1 fruit fly cellular context compared by ENCODE assay signal in the genomic region with DNA sequence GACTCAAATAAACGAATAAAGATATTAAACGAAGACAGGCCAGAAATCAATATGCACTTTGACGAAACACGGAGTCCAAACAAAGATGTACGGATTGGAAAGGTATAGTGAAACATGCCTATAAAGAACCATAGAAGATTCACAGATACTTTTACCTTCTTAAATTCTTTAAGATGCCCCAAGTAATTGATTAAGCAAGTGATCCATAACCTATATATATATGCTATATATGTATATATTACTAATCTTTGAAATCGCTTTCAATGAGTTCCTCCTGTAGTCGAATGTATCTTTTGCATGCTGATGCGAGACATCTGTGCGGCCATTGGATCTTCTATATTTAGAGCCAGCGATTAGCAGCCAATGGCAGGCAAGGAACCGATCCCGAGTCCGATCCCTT.
TF ChIP-seq lines count a peak whose summit lies in the region.

A gene (plus strand): TSS at position 43 of the 400 bp plus-strand sequence.

TF ChIP-seq in whole organism, embryonic, 481 proteins besides CTCF, POLR2A, EP300 and RAD21 (continued from another document and continues in another):
- TF ChIP-seq CHES-1-like (GFP tag; optimal IDR thresholded peaks at IDR 0.05; lab: Kevin White, UChicago) (no peak), ara (GFP tag; IDR thresholded peaks at IDR 0.05; lab: Robert Waterston, UW) (peak; percentile 88), kni (GFP tag; optimal IDR thresholded peaks at IDR 0.05; lab: Kevin White, UChicago) (no peak), NFAT (GFP tag; IDR thresholded peaks at IDR 0.05; lab: Robert Waterston, UW) (no peak), mirr (GFP tag; optimal IDR thresholded peaks at IDR 0.05; lab: Kevin White, UChicago) (no peak), sd (tag; optimal IDR thresholded peaks at IDR 0.05; lab: Kevin White, UChicago) (no peak), rib (GFP tag; IDR thresholded peaks at IDR 0.05; lab: Robert Waterston, UW) (no peak), CG17802 (tag; optimal IDR thresholded peaks at IDR 0.05; lab: Kevin White, UChicago) (no peak), CG31388 (GFP tag; optimal IDR thresholded peaks at IDR 0.05; lab: Kevin White, UChicago) (no peak), CG5180 (GFP tag; optimal IDR thresholded peaks at IDR 0.05; lab: Kevin White, UChicago) (peak; percentile 26), seq (GFP tag; IDR thresholded peaks at IDR 0.05; lab: Robert Waterston, UW) (no peak), mld (GFP tag; IDR thresholded peaks at IDR 0.05; lab: Robert Waterston, UW; ENCODE audit: partially characterized antibody) (no peak), Scr (GFP tag; IDR thresholded peaks at IDR 0.05; lab: Robert Waterston, UW; ENCODE audit: partially characterized antibody) (no peak), CG43689 (GFP tag; IDR thresholded peaks at IDR 0.05; lab: Robert Waterston, UW) (no peak), cg (GFP tag; optimal IDR thresholded peaks at IDR 0.05; lab: Kevin White, UChicago) (no peak), CG1529 (GFP tag; optimal IDR thresholded peaks at IDR 0.05; lab: Kevin White, UChicago) (peak; percentile 56), pum (GFP tag; optimal IDR thresholded peaks at IDR 0.05; lab: Kevin White, UChicago) (no peak), MESR4 (GFP tag; optimal IDR thresholded peaks at IDR 0.05; lab: Kevin White, UChicago) (no peak), CG6683 (GFP tag; optimal IDR thresholded peaks at IDR 0.05; lab: Kevin White, UChicago) (no peak), Xrp1 (GFP tag; IDR thresholded peaks at IDR 0.05; lab: Robert Waterston, UW) (peak; percentile 87), ato (GFP tag; IDR thresholded peaks at IDR 0.05; lab: Robert Waterston, UW; ENCODE audit: partially characterized antibody) (no peak), H15 (GFP tag; IDR thresholded peaks at IDR 0.05; lab: Robert Waterston, UW) (peak; percentile 56; the same call in 1 of the 3 replicates), Hr39 (optimal IDR thresholded peaks at IDR 0.05; lab: Kevin White, UChicago) (no peak), BtbVII (GFP tag; optimal IDR thresholded peaks at IDR 0.05; lab: Kevin White, UChicago) (no peak), CG11247 (GFP tag; IDR thresholded peaks at IDR 0.05; lab: Robert Waterston, UW) (no peak), pfk (GFP tag; optimal IDR thresholded peaks at IDR 0.05; lab: Kevin White, UChicago) (no peak), CG5245 (GFP tag; optimal IDR thresholded peaks at IDR 0.05; lab: Kevin White, UChicago) (peak; percentile 49), CG3847 (GFP tag; IDR thresholded peaks at IDR 0.05; lab: Robert Waterston, UW) (no peak; the same call in 1 of the 2 replicates), ATbp (GFP tag; optimal IDR thresholded peaks at IDR 0.05; lab: Kevin White, UChicago) (peak; percentile 53), BEAF-32 (GFP tag; optimal IDR thresholded peaks at IDR 0.05; lab: Kevin White, UChicago) (no peak), GATAe (GFP tag; conservative IDR thresholded peaks at IDR 0.05; lab: Robert Waterston, UW) (no peak), sqz (GFP tag; optimal IDR thresholded peaks at IDR 0.05; lab: Kevin White, UChicago) (no peak), CG17568 (GFP tag; optimal IDR thresholded peaks at IDR 0.05; lab: Kevin White, UChicago) (peak; percentile 3), chn (GFP tag; optimal IDR thresholded peaks at IDR 0.05; lab: Kevin White, UChicago) (no peak), peb (GFP tag; IDR thresholded peaks at IDR 0.05; lab: Robert Waterston, UW) (no peak), Taf1 (GFP tag; IDR thresholded peaks at IDR 0.05; lab: Robert Waterston, UW) (no peak), CG14860 (GFP tag; IDR thresholded peaks at IDR 0.05; lab: Robert Waterston, UW; ENCODE audit: partially characterized antibody) (no peak), sens-2 (GFP tag; IDR thresholded peaks at IDR 0.05; lab: Robert Waterston, UW) (0 out of 2 replicates have a peak, but pooled peaks have one; percentile 8), sim (GFP tag; IDR thresholded peaks at IDR 0.05; lab: Robert Waterston, UW) (0 out of 2 replicates have a peak, but pooled peaks have one; percentile 51), CG13894 (tag; optimal IDR thresholded peaks at IDR 0.05; lab: Kevin White, UChicago) (no peak), gcm2 (GFP tag; optimal IDR thresholded peaks at IDR 0.05; lab: Kevin White, UChicago) (no peak), CG1647 (GFP tag; optimal IDR thresholded peaks at IDR 0.05; lab: Kevin White, UChicago) (no peak), Meics (GFP tag; optimal IDR thresholded peaks at IDR 0.05; lab: Kevin White, UChicago) (no peak), CG2889 (GFP tag; IDR thresholded peaks at IDR 0.05; lab: Robert Waterston, UW) (no peak), Doc2 (GFP tag; IDR thresholded peaks at IDR 0.05; lab: Robert Waterston, UW) (no peak), scrt (GFP tag; optimal IDR thresholded peaks at IDR 0.05; lab: Kevin White, UChicago) (no peak), Ptx1 (GFP tag; IDR thresholded peaks at IDR 0.05; lab: Robert Waterston, UW) (peak; percentile 71), slp2 (GFP tag; optimal IDR thresholded peaks at IDR 0.05; lab: Kevin White, UChicago) (no peak), Nf-YB (GFP tag; optimal IDR thresholded peaks at IDR 0.05; lab: Kevin White, UChicago) (peak; percentile 94), Hsf (GFP tag; optimal IDR thresholded peaks at IDR 0.05; lab: Kevin White, UChicago) (no peak), tin (GFP tag; optimal IDR thresholded peaks at IDR 0.05; lab: Kevin White, UChicago) (peak; percentile 65), inv (GFP tag; IDR thresholded peaks at IDR 0.05; lab: Robert Waterston, UW; ENCODE audit: partially characterized antibody) (no peak), CG10654 (GFP tag; optimal IDR thresholded peaks at IDR 0.05; lab: Kevin White, UChicago) (peak; percentile 45), Ada2b (GFP tag; IDR thresholded peaks at IDR 0.05; lab: Robert Waterston, UW) (peak; percentile 58), insv (GFP tag; optimal IDR thresholded peaks at IDR 0.05; lab: Kevin White, UChicago) (no peak), HLH3B (GFP tag; IDR thresholded peaks at IDR 0.05; lab: Robert Waterston, UW) (peak; percentile 48; the same call in 1 of the 2 replicates), CG9876 (GFP tag; optimal IDR thresholded peaks at IDR 0.05; lab: Kevin White, UChicago) (no peak), dimm (GFP tag; IDR thresholded peaks at IDR 0.05; lab: Robert Waterston, UW) (no peak), CG10147 (GFP tag; optimal IDR thresholded peaks at IDR 0.05; lab: Kevin White, UChicago) (no peak), gfzf (GFP tag; optimal IDR thresholded peaks at IDR 0.05; lab: Kevin White, UChicago) (no peak), toy (GFP tag; IDR thresholded peaks at IDR 0.05; lab: Robert Waterston, UW) (no peak), CG16815 (GFP tag; optimal IDR thresholded peaks at IDR 0.05; lab: Kevin White, UChicago) (peak; percentile 51), eyg (GFP tag; optimal IDR thresholded peaks at IDR 0.05; lab: Kevin White, UChicago) (no peak), al (GFP tag; IDR thresholded peaks at IDR 0.05; lab: Robert Waterston, UW) (no peak), Med (GFP tag; lab: Kevin White, UChicago) (peak; percentile 25), MTF-1 (GFP tag; optimal IDR thresholded peaks at IDR 0.05; lab: Kevin White, UChicago; ENCODE audit: borderline replicate concordance) (peak; percentile 41), CG11723 (GFP tag; optimal IDR thresholded peaks at IDR 0.05; lab: Kevin White, UChicago) (peak; percentile 30), CG3995 (GFP tag; optimal IDR thresholded peaks at IDR 0.05; lab: Kevin White, UChicago) (no peak), CG2116 (GFP tag; optimal IDR thresholded peaks at IDR 0.05; lab: Kevin White, UChicago) (no peak), CG9215 (GFP tag; IDR thresholded peaks at IDR 0.05; lab: Robert Waterston, UW) (0 out of 2 replicates have a peak, but pooled peaks have one; percentile 20), CG11085 (GFP tag; IDR thresholded peaks at IDR 0.05; lab: Robert Waterston, UW) (no peak), CG16863 (GFP tag; optimal IDR thresholded peaks at IDR 0.05; lab: Kevin White, UChicago) (no peak), disco-r (GFP tag; optimal IDR thresholded peaks at IDR 0.05; lab: Kevin White, UChicago) (no peak), cas (GFP tag; IDR thresholded peaks at IDR 0.05; lab: Robert Waterston, UW) (no peak), CG12659 (GFP tag; optimal IDR thresholded peaks at IDR 0.05; lab: Kevin White, UChicago) (peak; percentile 20), tx (GFP tag; optimal IDR thresholded peaks at IDR 0.05; lab: Kevin White, UChicago) (no peak), PHDP (tag; optimal IDR thresholded peaks at IDR 0.05; lab: Kevin White, UChicago) (peak; percentile 65), ssp (GFP tag; IDR thresholded peaks at IDR 0.05; lab: Robert Waterston, UW) (0 out of 2 replicates have a peak, but pooled peaks have one; percentile 32), Hr3 (GFP tag; optimal IDR thresholded peaks at IDR 0.05; lab: Kevin White, UChicago) (peak; percentile 56), Mrtf (GFP tag; IDR thresholded peaks at IDR 0.05; lab: Robert Waterston, UW) (peak; percentile 54; the same call in 1 of the 3 replicates), Lpt (GFP tag; optimal IDR thresholded peaks at IDR 0.05; lab: Kevin White, UChicago) (no peak), kay (GFP tag; optimal IDR thresholded peaks at IDR 0.05; lab: Kevin White, UChicago) (no peak), yki (optimal IDR thresholded peaks at IDR 0.05; lab: Kevin White, UChicago) (no peak), Drgx (GFP tag; IDR thresholded peaks at IDR 0.05; lab: Robert Waterston, UW) (0 out of 2 replicates have a peak, but pooled peaks have one; percentile 12), CG15696 (tag; optimal IDR thresholded peaks at IDR 0.05; lab: Kevin White, UChicago) (peak; percentile 89), kah (GFP tag; optimal IDR thresholded peaks at IDR 0.05; lab: Kevin White, UChicago) (peak; percentile 40), CG3163 (GFP tag; optimal IDR thresholded peaks at IDR 0.05; lab: Kevin White, UChicago) (no peak), wek (GFP tag; optimal IDR thresholded peaks at IDR 0.05; lab: Kevin White, UChicago) (peak; percentile 27), Awh (GFP tag; IDR thresholded peaks at IDR 0.05; lab: Robert Waterston, UW) (0 out of 2 replicates have a peak, but pooled peaks have one; percentile 48), Trl (optimal IDR thresholded peaks at IDR 0.05; lab: Kevin White, UChicago) (no peak), Trl (GFP tag; optimal IDR thresholded peaks at IDR 0.05; lab: Kevin White, UChicago) (no peak), CG14667 (GFP tag; IDR thresholded peaks at IDR 0.05; lab: Robert Waterston, UW) (peak; percentile 60), cad (GFP tag; optimal IDR thresholded peaks at IDR 0.05; lab: Kevin White, UChicago) (no peak), dmrt99B (tag; optimal IDR thresholded peaks at IDR 0.05; lab: Kevin White, UChicago) (peak; percentile 78), CG17186 (GFP tag; optimal IDR thresholded peaks at IDR 0.05; lab: Kevin White, UChicago) (no peak), fd64A (GFP tag; optimal IDR thresholded peaks at IDR 0.05; lab: Kevin White, UChicago) (no peak), CG34376 (GFP tag; optimal IDR thresholded peaks at IDR 0.05; lab: Kevin White, UChicago) (no peak), chinmo (GFP tag; IDR thresholded peaks at IDR 0.05; lab: Robert Waterston, UW; ENCODE audit: partially characterized antibody) (no peak), sima (GFP tag; optimal IDR thresholded peaks at IDR 0.05; lab: Kevin White, UChicago) (no peak), z (GFP tag; IDR thresholded peaks at IDR 0.05; lab: Robert Waterston, UW) (0 out of 3 replicates have a peak, but pooled peaks have one; percentile 16), jing (GFP tag; optimal IDR thresholded peaks at IDR 0.05; lab: Kevin White, UChicago) (peak; percentile 44), schlank (tag; optimal IDR thresholded peaks at IDR 0.05; lab: Kevin White, UChicago) (no peak), CG7745 (tag; optimal IDR thresholded peaks at IDR 0.05; lab: Kevin White, UChicago) (no peak), CG18764 (GFP tag; optimal IDR thresholded peaks at IDR 0.05; lab: Kevin White, UChicago) (peak; percentile 20), ems (GFP tag; optimal IDR thresholded peaks at IDR 0.05; lab: Kevin White, UChicago) (no peak), Dll (GFP tag; IDR thresholded peaks at IDR 0.05; lab: Robert Waterston, UW; ENCODE audit: partially characterized antibody) (no peak), bbx (GFP tag; IDR thresholded peaks at IDR 0.05; lab: Robert Waterston, UW; ENCODE audit: partially characterized antibody) (no peak), prd (optimal IDR thresholded peaks at IDR 0.05; lab: Kevin White, UChicago) (no peak), prd (GFP tag; IDR thresholded peaks at IDR 0.05; lab: Robert Waterston, UW) (peak; percentile 74; the same call in 2 of the 3 replicates), Tbp (GFP tag; optimal IDR thresholded peaks at IDR 0.05; lab: Kevin White, UChicago) (no peak), pb (GFP tag; optimal IDR thresholded peaks at IDR 0.05; lab: Kevin White, UChicago) (no peak), so (GFP tag; IDR thresholded peaks at IDR 0.05; lab: Robert Waterston, UW) (no peak), vnd (GFP tag; IDR thresholded peaks at IDR 0.05; lab: Robert Waterston, UW; ENCODE audit: partially characterized antibody) (no peak), CG6689 (GFP tag; IDR thresholded peaks at IDR 0.05; lab: Robert Waterston, UW) (peak; percentile 64), ci (GFP tag; IDR thresholded peaks at IDR 0.05; lab: Robert Waterston, UW) (peak; percentile 80), luna (GFP tag; optimal IDR thresholded peaks at IDR 0.05; lab: Kevin White, UChicago) (no peak), dm (GFP tag; optimal IDR thresholded peaks at IDR 0.05; lab: Kevin White, UChicago) (no peak), da (GFP tag; optimal IDR thresholded peaks at IDR 0.05; lab: Kevin White, UChicago) (no peak), p53 (GFP tag; optimal IDR thresholded peaks at IDR 0.05; lab: Kevin White, UChicago) (no peak), Atf-2 (GFP tag; optimal IDR thresholded peaks at IDR 0.05; lab: Kevin White, UChicago) (no peak), CG30431 (GFP tag; optimal IDR thresholded peaks at IDR 0.05; lab: Kevin White, UChicago) (peak; percentile 2), amos (GFP tag; IDR thresholded peaks at IDR 0.05; lab: Robert Waterston, UW; ENCODE audit: partially characterized antibody) (no peak), Kr (GFP tag; optimal IDR thresholded peaks at IDR 0.05; lab: Kevin White, UChicago) (no peak), Blimp-1 (GFP tag; optimal IDR thresholded peaks at IDR 0.05; lab: Kevin White, UChicago) (peak; percentile 73), CG3281 (GFP tag; optimal IDR thresholded peaks at IDR 0.05; lab: Kevin White, UChicago) (no peak), CG12744 (GFP tag; optimal IDR thresholded peaks at IDR 0.05; lab: Kevin White, UChicago) (no peak), HmgZ (tag; optimal IDR thresholded peaks at IDR 0.05; lab: Kevin White, UChicago) (no peak), CG12155 (GFP tag; optimal IDR thresholded peaks at IDR 0.05; lab: Kevin White, UChicago) (peak; percentile 9)
